Worm (Caenorhabditis elegans) whole organism, young adult: ENCODE results near the gene clec-121.

Experiments used
- B0019.2 ChIP-seq: fragments of 200-800 bp; sonication (Bioruptor generic); conservative IDR thresholded peaks from 2 replicates; pipeline ENCODE4 v1.3.6; 2022; ENCODE audit warnings: missing genetic modification reagents, missing genetic modification characterization, missing compliant biosample characterization
- B0336.3 ChIP-seq: fragments of 200-800 bp; sonication (Bioruptor generic); IDR thresholded peaks from 2 replicates; pipeline ENCODE4 v1.3.6; 2022; ENCODE audit warnings: missing genetic modification characterization, missing compliant biosample characterization
- C17E4.6 ChIP-seq: fragments of 200-800 bp; sonication (Bioruptor generic); IDR thresholded peaks from 2 replicates; pipeline ENCODE4 v1.3.6; 2022; ENCODE audit warnings: missing genetic modification reagents, missing genetic modification characterization, missing compliant biosample characterization
- F22D6.2 ChIP-seq: sonication (generic microtip); optimal IDR thresholded peaks from 2 replicates; lab custom pipeline; 2016; ENCODE audit warnings: mild to moderate bottlenecking, missing genetic modification characterization, missing compliant biosample characterization
- F57C9.4 ChIP-seq: sonication (generic microtip); optimal IDR thresholded peaks from 2 replicates; lab custom pipeline; 2017; ENCODE audit warnings: mild to moderate bottlenecking, missing genetic modification characterization, missing compliant biosample characterization
- Y53G8AR.9 ChIP-seq: fragments of 200-800 bp; sonication (Bioruptor generic); conservative IDR thresholded peaks from 2 replicates; pipeline ENCODE4 v1.3.6; 2022; ENCODE audit warnings: missing genetic modification reagents, missing genetic modification characterization, missing compliant biosample characterization
- Y79H2A.3 ChIP-seq: fragments of 200-800 bp; sonication (Bioruptor generic); conservative IDR thresholded peaks from 2 replicates; pipeline ENCODE4 v1.3.6; 2022; ENCODE audit warnings: missing genetic modification reagents, missing genetic modification characterization, missing compliant biosample characterization
- Y95B8A.8 ChIP-seq: fragments of 200-800 bp; sonication (Bioruptor generic); IDR thresholded peaks from 2 replicates; pipeline ENCODE4 v1.3.6; 2022; ENCODE audit warnings: missing genetic modification reagents, missing genetic modification characterization, missing compliant biosample characterization
- aptf-3 ChIP-seq: fragments of 200-800 bp; sonication (Bioruptor generic); IDR thresholded peaks from 2 replicates; pipeline ENCODE4 v1.3.6; 2022; ENCODE audit warnings: missing genetic modification characterization, missing compliant biosample characterization
- attf-3 ChIP-seq: fragments of 200-800 bp; sonication (Bioruptor generic); conservative IDR thresholded peaks from 2 replicates; pipeline ENCODE4 v1.3.6; 2022; ENCODE audit warnings: missing genetic modification reagents, missing genetic modification characterization, missing compliant biosample characterization
- attf-5 ChIP-seq: fragments of 200-800 bp; sonication (Bioruptor generic); optimal IDR thresholded peaks from 2 replicates; lab custom pipeline; 2018; ENCODE audit warnings: mild to moderate bottlenecking, missing genetic modification characterization, missing compliant biosample characterization
- cebp-2 ChIP-seq: fragments of 200-800 bp; sonication (Bioruptor generic); IDR thresholded peaks from 2 replicates; pipeline ENCODE4 v1.3.6; 2022; ENCODE audit warnings: missing genetic modification characterization, missing compliant biosample characterization
- ceh-58 ChIP-seq: fragments of 200-800 bp; sonication (Bioruptor generic); IDR thresholded peaks from 2 replicates; pipeline ENCODE4 v1.3.6; 2022; ENCODE audit warnings: missing genetic modification characterization, missing compliant biosample characterization
- egl-18 ChIP-seq: fragments of 200-800 bp; sonication (Bioruptor generic); IDR thresholded peaks from 2 replicates; pipeline ENCODE4 v1.3.6; 2022; ENCODE audit warnings: missing genetic modification reagents, missing genetic modification characterization, missing compliant biosample characterization
- egrh-3 ChIP-seq: fragments of 200-800 bp; sonication (Bioruptor generic); IDR thresholded peaks from 2 replicates; pipeline ENCODE4 v1.3.6; 2022; ENCODE audit warnings: missing genetic modification reagents, missing genetic modification characterization, missing compliant biosample characterization
- ekl-4 ChIP-seq: fragments of 200-800 bp; sonication (Bioruptor generic); IDR thresholded peaks from 2 replicates; pipeline ENCODE4 v1.3.6; 2022; ENCODE audit warnings: missing genetic modification reagents, missing genetic modification characterization, missing compliant biosample characterization
- him-1 ChIP-seq: sonication (generic microtip); optimal IDR thresholded peaks from 2 replicates; lab custom pipeline; 2016; ENCODE audit warnings: missing genotype, missing genetic modification reagents, missing genetic modification characterization, missing compliant biosample characterization
- hlh-12 ChIP-seq: sonication (generic microtip); optimal IDR thresholded peaks from 2 replicates; lab custom pipeline; 2016; ENCODE audit warnings: missing genetic modification characterization, missing compliant biosample characterization
- hlh-26 ChIP-seq: fragments of 200-800 bp; sonication (Bioruptor generic); conservative IDR thresholded peaks from 2 replicates; pipeline ENCODE4 v1.3.6; 2022; ENCODE audit warnings: missing genetic modification reagents, missing genetic modification characterization, missing compliant biosample characterization
- hmg-1.2 ChIP-seq: fragments of 200-800 bp; sonication (Bioruptor generic); IDR thresholded peaks from 2 replicates; pipeline ENCODE4 v1.3.6; 2022; ENCODE audit warnings: missing genetic modification reagents, missing genetic modification characterization, missing compliant biosample characterization
- hsf-1 ChIP-seq: fragments of 200-800 bp; sonication (Bioruptor generic); IDR thresholded peaks from 2 replicates; pipeline ENCODE4 v1.3.6; 2022; ENCODE audit warnings: missing genetic modification reagents, missing genetic modification characterization, missing compliant biosample characterization
- lag-1 ChIP-seq: fragments of 200-800 bp; sonication (Bioruptor generic); IDR thresholded peaks from 2 replicates; pipeline ENCODE4 v1.3.6; 2022; ENCODE audit warnings: missing genetic modification reagents, missing genetic modification characterization, missing compliant biosample characterization
- let-607 ChIP-seq, 2 experiments: fragments of 200-800 bp in 1 of 2; sonication (Bioruptor generic) in 1 of 2; sonication (generic microtip) in 1 of 2; optimal IDR thresholded peaks; 2 replicates each; lab custom pipeline; 2016 to 2018; ENCODE audit warnings: mild to moderate bottlenecking in 2 of 2, missing compliant biosample characterization in 2 of 2, missing genetic modification characterization in 2 of 2, moderate library complexity in 2 of 2, missing genotype in 1 of 2
- lsl-1 ChIP-seq: fragments of 200-800 bp; sonication (Bioruptor generic); optimal IDR thresholded peaks from 2 replicates; lab custom pipeline; 2018; ENCODE audit warnings: mild to moderate bottlenecking, missing genetic modification characterization, moderate library complexity, missing compliant biosample characterization
- lsy-27 ChIP-seq: sonication (generic microtip); optimal IDR thresholded peaks from 2 replicates; lab custom pipeline; 2017; ENCODE audit warnings: missing genetic modification characterization, mild to moderate bottlenecking, missing compliant biosample characterization, antibody characterized with exemption, missing genotype, borderline replicate concordance; ENCODE audit not compliant: insufficient read depth
- madf-6 ChIP-seq: fragments of 200-800 bp; sonication (Bioruptor generic); IDR thresholded peaks from 2 replicates; pipeline ENCODE4 v1.3.6; 2022; ENCODE audit warnings: missing genetic modification reagents, missing genetic modification characterization, missing compliant biosample characterization
- mcd-1 ChIP-seq: fragments of 200-800 bp; sonication (Bioruptor generic); IDR thresholded peaks from 2 replicates; pipeline ENCODE4 v1.3.6; 2022; ENCODE audit warnings: missing genetic modification reagents, missing genetic modification characterization, missing compliant biosample characterization
- nhr-179 ChIP-seq: sonication (generic microtip); optimal IDR thresholded peaks from 2 replicates; lab custom pipeline; 2016; ENCODE audit warnings: mild to moderate bottlenecking, missing genetic modification characterization, missing compliant biosample characterization
- nhr-80 ChIP-seq: sonication (generic microtip); optimal IDR thresholded peaks from 2 replicates; lab custom pipeline; 2016; ENCODE audit warnings: missing genetic modification characterization, missing compliant biosample characterization
- nhr-90 ChIP-seq: sonication (generic microtip); optimal IDR thresholded peaks from 2 replicates; lab custom pipeline; 2016; ENCODE audit warnings: missing genotype, mild to moderate bottlenecking, missing genetic modification characterization, missing compliant biosample characterization
- rcor-1 ChIP-seq: fragments of 200-800 bp; sonication (Bioruptor generic); IDR thresholded peaks from 2 replicates; pipeline ENCODE4 v1.3.6; 2022; ENCODE audit warnings: missing genetic modification reagents, missing genetic modification characterization, missing compliant biosample characterization
- sptf-2 ChIP-seq: fragments of 200-800 bp; sonication (Bioruptor generic); optimal IDR thresholded peaks from 2 replicates; lab custom pipeline; 2018; ENCODE audit warnings: mild to moderate bottlenecking, missing genetic modification characterization, missing compliant biosample characterization
- unc-62 ChIP-seq: fragments of 150-350 bp; optimal IDR thresholded peaks from 2 replicates; lab custom pipeline; 2014; ENCODE audit warnings: missing biosample characterization, missing genetic modification reagents, missing genetic modification characterization
- xnd-1 ChIP-seq: sonication (generic microtip); optimal IDR thresholded peaks from 2 replicates; lab custom pipeline; 2016; ENCODE audit warnings: missing genotype, missing genetic modification reagents, missing genetic modification characterization, missing compliant biosample characterization
- zfh-2 ChIP-seq: fragments of 200-800 bp; sonication (Bioruptor generic); conservative IDR thresholded peaks from 2 replicates; pipeline ENCODE4 v1.3.6; 2022; ENCODE audit warnings: missing genetic modification reagents, missing genetic modification characterization, missing compliant biosample characterization
- zim-3 ChIP-seq: sonication (generic microtip); optimal IDR thresholded peaks from 2 replicates; lab custom pipeline; 2017; ENCODE audit warnings: mild to moderate bottlenecking, missing genetic modification characterization, moderate library complexity, missing compliant biosample characterization
- ztf-25 ChIP-seq: fragments of 200-800 bp; sonication (Bioruptor generic); IDR thresholded peaks from 2 replicates; pipeline ENCODE4 v1.3.6; 2022; ENCODE audit warnings: missing genetic modification reagents, missing genetic modification characterization, missing compliant biosample characterization
- ztf-26 ChIP-seq: sonication (generic microtip); optimal IDR thresholded peaks from 2 replicates; lab custom pipeline; 2017; ENCODE audit warnings: missing genetic modification characterization, missing compliant biosample characterization

Gene clec-121

ce11 chrII:3102018-3102417 is at the start of gene clec-121:
clec-121 (plus strand) TSS chrII:3102318.
- no peak for TF ChIP-seq ekl-4
- TF ChIP-seq cebp-2 (GFP tag; lab: Robert Waterston, UW) = no peak
- no peak for TF ChIP-seq Y95B8A.8 (GFP tag; lab: Robert Waterston, UW)
- no peak for TF ChIP-seq rcor-1 (GFP tag; lab: Robert Waterston, UW)
- TF ChIP-seq hlh-26 (GFP tag; lab: Robert Waterston, UW) = no peak
- no peak for TF ChIP-seq him-1
- TF ChIP-seq aptf-3 (GFP tag; lab: Robert Waterston, UW) = no peak
- no peak for TF ChIP-seq lsl-1 (GFP tag; lab: Kevin White, UChicago)
- TF ChIP-seq Y79H2A.3 (GFP tag; lab: Robert Waterston, UW) = no peak
- TF ChIP-seq, all 124 proteins: peak for 0

- TF ChIP-seq zfh-2 (GFP tag; lab: Robert Waterston, UW) (peak; percentile 55; the same call in 1 of the 2 replicates), nhr-179 (tag; lab: Kevin White, UChicago) (no peak)
Measured at ce11 chrII:3052843-3053242, 49.3 kb upstream of the clec-121 start.

ce11 chrII:3053689-3054088 is 48.4 kb upstream of the clec-121 start:
- TF ChIP-seq zim-3 (tag; lab: Kevin White, UChicago) (no peak), nhr-80 (tag; lab: Kevin White, UChicago) (no peak), nhr-90 (no peak), zfh-2 (GFP tag; lab: Robert Waterston, UW) (no peak), Y53G8AR.9 (GFP tag; lab: Robert Waterston, UW) (no peak), F22D6.2 (tag; lab: Kevin White, UChicago) (no peak), cebp-2 (GFP tag; lab: Robert Waterston, UW) (no peak), hlh-12 (tag; lab: Kevin White, UChicago) (no peak), B0336.3 (no peak)
- TF ChIP-seq, all 124 proteins: peak for 0

ce11 chrII:3054221-3054620 is 47.9 kb upstream of the clec-121 start, which contains the start of gene lido-13:
lido-13 (minus strand) TSS chrII:3054321.
- TF ChIP-seq lsl-1 (GFP tag; lab: Kevin White, UChicago) (no peak), attf-5 (GFP tag; lab: Kevin White, UChicago) (no peak), madf-6 (GFP tag; lab: Robert Waterston, UW) (peak; percentile 38; the same call in 1 of the 2 replicates), F57C9.4 (tag; lab: Kevin White, UChicago) (no peak), ztf-26 (tag; lab: Kevin White, UChicago) (no peak)
- TF ChIP-seq, all 124 proteins: peak for 1

ce11 chrII:3054622-3055021 is 47.5 kb upstream of the clec-121 start:
- TF ChIP-seq egrh-3 (GFP tag; lab: Robert Waterston, UW) = peak; percentile 53; the same call in 1 of the 2 replicates
- no peak for TF ChIP-seq C17E4.6 (GFP tag; lab: Robert Waterston, UW)
- no peak for TF ChIP-seq let-607 (tag; optimal IDR thresholded peaks at IDR 0.05; lab: Kevin White, UChicago)
- TF ChIP-seq unc-62 (GFP tag; lab: Kevin White, UChicago) = no peak
- 0 out of 2 replicates have a peak, but pooled peaks have one; percentile 49 for TF ChIP-seq cebp-2 (GFP tag; lab: Robert Waterston, UW)
- peak; percentile 96 for TF ChIP-seq hmg-1.2 (GFP tag; lab: Robert Waterston, UW)
- TF ChIP-seq mcd-1 (GFP tag; lab: Robert Waterston, UW) = 0 out of 2 replicates have a peak, but pooled peaks have one; percentile 8
- TF ChIP-seq madf-6 (GFP tag; lab: Robert Waterston, UW) = 0 out of 2 replicates have a peak, but pooled peaks have one; percentile 0
- TF ChIP-seq zfh-2 (GFP tag; lab: Robert Waterston, UW) = peak; percentile 89
- 0 out of 2 replicates have a peak, but pooled peaks have one; percentile 41 for TF ChIP-seq hsf-1 (GFP tag; lab: Robert Waterston, UW)

ce11 chrII:3055531-3055930 is 46.6 kb upstream of the clec-121 start:
- TF ChIP-seq egl-18 (GFP tag; lab: Robert Waterston, UW) (0 out of 2 replicates have a peak, but pooled peaks have one; percentile 29), zfh-2 (GFP tag; lab: Robert Waterston, UW) (peak; percentile 96), ceh-58 (GFP tag; lab: Robert Waterston, UW) (no peak), sptf-2 (no peak), B0019.2 (GFP tag; lab: Robert Waterston, UW) (no peak), hmg-1.2 (GFP tag; lab: Robert Waterston, UW) (peak; percentile 33; the same call in 1 of the 2 replicates), xnd-1 (tag; lab: Kevin White, UChicago) (no peak), attf-3 (GFP tag; lab: Robert Waterston, UW) (no peak), nhr-80 (tag; lab: Kevin White, UChicago) (peak; percentile 20), egrh-3 (GFP tag; lab: Robert Waterston, UW) (peak; percentile 89), hlh-26 (GFP tag; lab: Robert Waterston, UW) (no peak), lag-1 (GFP tag; lab: Robert Waterston, UW) (0 out of 2 replicates have a peak, but pooled peaks have one; percentile 19), lsy-27 (no peak), ztf-25 (GFP tag; lab: Robert Waterston, UW) (no peak), mcd-1 (GFP tag; lab: Robert Waterston, UW) (peak; percentile 37; the same call in 1 of the 2 replicates)
